Worm (Caenorhabditis elegans): ENCODE results near the gene F49F1.11.

F49F1.11 gene

ce11 chrIV:4117432-4117831 lies 23.8 kb downstream of the F49F1.11 start, which contains the start of gene drd-50:
Gene drd-50, plus strand, starts transcription at chrIV:4117732.
- TF ChIP-seq nhr-80 (tag; optimal IDR thresholded peaks at IDR 0.05) (peak; percentile 17), pbrm-1 (GFP tag; IDR thresholded peaks at IDR 0.05) (no peak)

ce11 chrIV:4115634-4116033 lies 25.6 kb downstream of the F49F1.11 start, which contains the start of the genes F49F1.4 and F49F1.2:
Gene F49F1.4, minus strand, starts transcription at chrIV:4115734.
Gene F49F1.2, plus strand, starts transcription at chrIV:4115943.
- no peak for TF ChIP-seq K12H6.12 (tag; optimal IDR thresholded peaks at IDR 0.05)
- TF ChIP-seq ztf-26 (tag; optimal IDR thresholded peaks at IDR 0.05) = no peak
- TF ChIP-seq K11D2.4 (GFP tag; IDR thresholded peaks at IDR 0.05) = no peak
- no peak for TF ChIP-seq cebp-1 (GFP tag; IDR thresholded peaks at IDR 0.05)
- no peak for TF ChIP-seq cebp-1 (tag; optimal IDR thresholded peaks at IDR 0.05)
- no peak for TF ChIP-seq repo-1 (tag; optimal IDR thresholded peaks at IDR 0.05)
- no peak for TF ChIP-seq T07F8.4 (tag; optimal IDR thresholded peaks at IDR 0.05)
- TF ChIP-seq F55B11.4 (tag; optimal IDR thresholded peaks at IDR 0.05; ENCODE audit: borderline replicate concordance, insufficient read depth) = no peak
- TF ChIP-seq lir-1 (GFP tag; conservative IDR thresholded peaks at IDR 0.05) = no peak
- TF ChIP-seq gei-17 (GFP tag; optimal IDR thresholded peaks at IDR 0.05) = no peak
- no peak for TF ChIP-seq ceh-58 (GFP tag; IDR thresholded peaks at IDR 0.05)
- TF ChIP-seq snpc-4 (GFP tag; optimal IDR thresholded peaks at IDR 0.05) = no peak
- TF ChIP-seq snpc-4 (tag; optimal IDR thresholded peaks at IDR 0.05) = no peak
- TF ChIP-seq Y53G8AR.9 (GFP tag; conservative IDR thresholded peaks at IDR 0.05) = no peak
- no peak for TF ChIP-seq lsl-1 (GFP tag; optimal IDR thresholded peaks at IDR 0.05)
- TF ChIP-seq F57A8.1 (GFP tag; optimal IDR thresholded peaks at IDR 0.05) = no peak

- no peak for TF ChIP-seq lin-26 (GFP tag; IDR thresholded peaks at IDR 0.05)
- no peak for TF ChIP-seq mel-28 (tag; optimal IDR thresholded peaks at IDR 0.05; ENCODE audit: borderline replicate concordance)
- no peak for TF ChIP-seq nfyb-1 (GFP tag; IDR thresholded peaks at IDR 0.05)
These were observed 26.7 kb downstream of the F49F1.11 start, which contains the start of gene F49F1.15 for ce11 chrIV:4114526-4114925. Gene F49F1.15, minus strand, starts transcription at chrIV:4114626.

ce11 chrIV:4112387-4112786 lies 28.8 kb downstream of the F49F1.11 start, which contains the start of gene F49F1.14:
Gene F49F1.14, minus strand, starts transcription at chrIV:4112487.
- no peak for TF ChIP-seq madf-3 (GFP tag; IDR thresholded peaks at IDR 0.05)
- no peak for TF ChIP-seq rec-8 (tag; optimal IDR thresholded peaks at IDR 0.05)
- no peak for TF ChIP-seq sea-2 (GFP tag; IDR thresholded peaks at IDR 0.05)
- no peak for TF ChIP-seq lin-54 (GFP tag; optimal IDR thresholded peaks at IDR 0.05)
- no peak for TF ChIP-seq hmg-1.2 (GFP tag; IDR thresholded peaks at IDR 0.05)
- no peak for TF ChIP-seq snpc-1.1 (tag; optimal IDR thresholded peaks at IDR 0.05; ENCODE audit: insufficient read depth)
- no peak for TF ChIP-seq nhr-120 (GFP tag; IDR thresholded peaks at IDR 0.05)
- TF ChIP-seq Y53G8AR.9 (GFP tag; conservative IDR thresholded peaks at IDR 0.05) = no peak
- TF ChIP-seq bed-2 (GFP tag; IDR thresholded peaks at IDR 0.05) = no peak
- TF ChIP-seq snpc-4 (GFP tag; optimal IDR thresholded peaks at IDR 0.05) = no peak
- TF ChIP-seq snpc-4 (tag; optimal IDR thresholded peaks at IDR 0.05) = no peak
- no peak for TF ChIP-seq mes-4 (tag; optimal IDR thresholded peaks at IDR 0.05)
- TF ChIP-seq rpc-1 (optimal IDR thresholded peaks at IDR 0.05) = no peak
- TF ChIP-seq rpc-1 (tag; optimal IDR thresholded peaks at IDR 0.05) = no peak
- TF ChIP-seq nfya-1 (tag; optimal IDR thresholded peaks at IDR 0.05; ENCODE audit: borderline replicate concordance, insufficient read depth) = no peak

ce11 chrIV:4108767-4109166 lies 32.4 kb downstream of the F49F1.11 start, which contains the start of gene C35B1.7:
Gene C35B1.7, plus strand, starts transcription at chrIV:4109067.
- TF ChIP-seq nfya-1 (tag; optimal IDR thresholded peaks at IDR 0.05; ENCODE audit: borderline replicate concordance, insufficient read depth) = no peak
- no peak for TF ChIP-seq C06A6.2 (GFP tag; conservative IDR thresholded peaks at IDR 0.05)
- TF ChIP-seq Y67H2A.10 (GFP tag; conservative IDR thresholded peaks at IDR 0.05) = no peak
- no peak for TF ChIP-seq athp-1 (tag; optimal IDR thresholded peaks at IDR 0.05)
- no peak for TF ChIP-seq attf-6 (GFP tag; IDR thresholded peaks at IDR 0.05)
- TF ChIP-seq ceh-58 (GFP tag; IDR thresholded peaks at IDR 0.05) = no peak
- no peak for TF ChIP-seq rec-8 (tag; optimal IDR thresholded peaks at IDR 0.05)

Measured in whole organism, young adult.